Fruit fly (Drosophila melanogaster) whole organism, prepupa: ENCODE measurements around the gene Madm.

Experiments
- CG10631 ChIP-seq: fragments of 200-800 bp; sonication (Bioruptor generic); optimal IDR thresholded peaks from 2 replicates; lab custom pipeline; 2016; ENCODE audit warnings: missing biosample characterization, missing genetic modification characterization
- CG10669 ChIP-seq: fragments of 200-800 bp; sonication (Bioruptor generic); optimal IDR thresholded peaks from 3 replicates; lab custom pipeline; 2018; ENCODE audit warnings: missing biosample characterization, mild to moderate bottlenecking, missing genetic modification characterization, moderate library complexity
- CG11762 ChIP-seq: fragments of 200-800 bp; sonication (Bioruptor generic); optimal IDR thresholded peaks from 3 replicates; lab custom pipeline; 2016; ENCODE audit warnings: missing biosample characterization, missing genetic modification characterization; ENCODE audit not compliant: insufficient read depth
- CG3032 ChIP-seq: fragments of 200-800 bp; optimal IDR thresholded peaks from 2 replicates; lab custom pipeline; 2019; ENCODE audit warnings: missing biosample characterization, mild to moderate bottlenecking, missing genetic modification characterization, moderate library complexity
- CG32006 ChIP-seq: fragments of 200-800 bp; sonication (Bioruptor generic); optimal IDR thresholded peaks from 3 replicates; lab custom pipeline; 2017; ENCODE audit warnings: missing biosample characterization, mild to moderate bottlenecking, missing genetic modification characterization
- CG34406 ChIP-seq: fragments of 200-800 bp; sonication (Bioruptor generic); optimal IDR thresholded peaks from 3 replicates; lab custom pipeline; 2016; ENCODE audit warnings: missing biosample characterization, missing genetic modification characterization
- CG3919 ChIP-seq: fragments of 200-800 bp; sonication (Bioruptor generic); optimal IDR thresholded peaks from 3 replicates; lab custom pipeline; 2016; ENCODE audit warnings: missing biosample characterization, missing genetic modification characterization
- CG4318 ChIP-seq: fragments of 200-800 bp; sonication (Bioruptor generic); optimal IDR thresholded peaks from 3 replicates; lab custom pipeline; 2017; ENCODE audit warnings: missing biosample characterization, mild to moderate bottlenecking, missing genetic modification characterization
- CG6276 ChIP-seq: fragments of 200-800 bp; sonication (Bioruptor generic); optimal IDR thresholded peaks from 2 replicates; lab custom pipeline; 2017; ENCODE audit warnings: missing biosample characterization, mild to moderate bottlenecking, missing genetic modification characterization
- CG6808 ChIP-seq: fragments of 200-800 bp; sonication (Bioruptor generic); optimal IDR thresholded peaks from 3 replicates; lab custom pipeline; 2017; ENCODE audit warnings: missing biosample characterization, missing genetic modification characterization, mild to moderate bottlenecking, moderate library complexity, missing genetic modification reagents
- CG6854 ChIP-seq: fragments of 200-800 bp; sonication (Bioruptor generic); optimal IDR thresholded peaks from 2 replicates; lab custom pipeline; 2017; ENCODE audit warnings: missing biosample characterization, mild to moderate bottlenecking, missing genetic modification characterization
- CG7368 ChIP-seq: fragments of 200-800 bp; sonication (Bioruptor generic); optimal IDR thresholded peaks from 3 replicates; lab custom pipeline; 2016; ENCODE audit warnings: missing biosample characterization, missing genetic modification characterization
- CG8632 ChIP-seq: fragments of 200-800 bp; sonication (Bioruptor generic); optimal IDR thresholded peaks from 3 replicates; lab custom pipeline; 2016; ENCODE audit warnings: missing biosample characterization, missing genetic modification characterization
- CG9139 ChIP-seq: fragments of 200-800 bp; sonication (Bioruptor generic); optimal IDR thresholded peaks from 3 replicates; lab custom pipeline; 2017; ENCODE audit warnings: missing biosample characterization, mild to moderate bottlenecking, missing genetic modification characterization
- Eip75B ChIP-seq: fragments of 200-800 bp; sonication (Bioruptor generic); optimal IDR thresholded peaks from 3 replicates; lab custom pipeline; 2016; ENCODE audit warnings: missing biosample characterization, missing genetic modification characterization
- Eip78C ChIP-seq: fragments of 200-800 bp; sonication (Bioruptor generic); peaks from one replicate; lab custom pipeline; 2016; ENCODE audit warnings: missing biosample characterization, missing genetic modification characterization
- Eip93F ChIP-seq: fragments of 200-800 bp; sonication (Bioruptor generic); optimal IDR thresholded peaks from 2 replicates; lab custom pipeline; 2016; ENCODE audit warnings: missing biosample characterization, mild to moderate bottlenecking, missing genetic modification characterization
- Ets21C ChIP-seq: fragments of 200-800 bp; sonication (Bioruptor generic); optimal IDR thresholded peaks from 3 replicates; lab custom pipeline; 2016; ENCODE audit warnings: missing biosample characterization, missing genetic modification characterization
- Ets96B ChIP-seq: fragments of 200-800 bp; optimal IDR thresholded peaks from 2 replicates; lab custom pipeline; 2019; ENCODE audit warnings: missing biosample characterization, mild to moderate bottlenecking, missing genetic modification characterization, moderate library complexity
- Gug ChIP-seq: fragments of 200-800 bp; sonication (Bioruptor generic); IDR thresholded peaks from 2 replicates; pipeline ENCODE4 v1.3.6; 2022; ENCODE audit warnings: missing biosample characterization, missing genetic modification characterization
- Hr38 ChIP-seq: sonication (Bioruptor generic); optimal IDR thresholded peaks from 2 replicates; lab custom pipeline; 2016; ENCODE audit warnings: missing biosample characterization, missing genetic modification characterization
- Lpt ChIP-seq: fragments of 200-800 bp; sonication (Bioruptor generic); optimal IDR thresholded peaks from 3 replicates; lab custom pipeline; 2016; ENCODE audit warnings: missing biosample characterization, missing genetic modification characterization
- Met ChIP-seq: fragments of 200-800 bp; sonication (Bioruptor generic); optimal IDR thresholded peaks from 3 replicates; lab custom pipeline; 2016; ENCODE audit warnings: missing biosample characterization, missing genetic modification characterization
- OdsH ChIP-seq: fragments of 200-800 bp; sonication (Bioruptor generic); optimal IDR thresholded peaks from 3 replicates; lab custom pipeline; 2016; ENCODE audit warnings: missing biosample characterization, missing genetic modification characterization
- Smox ChIP-seq: fragments of 200-800 bp; sonication (Bioruptor generic); optimal IDR thresholded peaks from 3 replicates; lab custom pipeline; 2016; ENCODE audit warnings: missing biosample characterization, missing genetic modification characterization
- Sox102F ChIP-seq: fragments of 200-800 bp; sonication (Bioruptor generic); optimal IDR thresholded peaks from 2 replicates; lab custom pipeline; 2016; ENCODE audit warnings: missing biosample characterization, mild to moderate bottlenecking, missing genetic modification characterization
- Sox14 ChIP-seq: fragments of 200-800 bp; sonication (Bioruptor generic); optimal IDR thresholded peaks from 3 replicates; lab custom pipeline; 2016; ENCODE audit warnings: missing biosample characterization, missing genetic modification characterization
- Sox15 ChIP-seq: fragments of 200-800 bp; sonication (Bioruptor generic); optimal IDR thresholded peaks from 3 replicates; lab custom pipeline; 2016; ENCODE audit warnings: missing biosample characterization, missing genetic modification characterization
- acj6 ChIP-seq: fragments of 200-800 bp; sonication (Bioruptor generic); optimal IDR thresholded peaks from 3 replicates; lab custom pipeline; 2016; ENCODE audit warnings: missing biosample characterization, missing genetic modification characterization
- cyc ChIP-seq: fragments of 200-800 bp; sonication (Bioruptor generic); optimal IDR thresholded peaks from 3 replicates; lab custom pipeline; 2016; ENCODE audit warnings: missing biosample characterization, missing genetic modification characterization
- dac ChIP-seq: fragments of 200-800 bp; sonication (Bioruptor generic); optimal IDR thresholded peaks from 2 replicates; lab custom pipeline; 2017; ENCODE audit warnings: missing biosample characterization, mild to moderate bottlenecking, missing genetic modification characterization
- eg ChIP-seq: fragments of 200-800 bp; sonication (Bioruptor generic); IDR thresholded peaks from 3 replicates; pipeline ENCODE4 v1.3.6; 2022; ENCODE audit warnings: missing biosample characterization, missing genetic modification characterization
- esn ChIP-seq: fragments of 200-800 bp; sonication (Bioruptor generic); optimal IDR thresholded peaks from 2 replicates; lab custom pipeline; 2016; ENCODE audit warnings: missing biosample characterization, mild to moderate bottlenecking, missing genetic modification characterization, moderate library complexity
- fd59A ChIP-seq: fragments of 200-800 bp; sonication (Bioruptor generic); optimal IDR thresholded peaks from 2 replicates; lab custom pipeline; 2017; ENCODE audit warnings: missing biosample characterization, mild to moderate bottlenecking, missing genetic modification characterization, missing genetic modification reagents
- fd85E ChIP-seq: fragments of 200-800 bp; sonication (Bioruptor generic); optimal IDR thresholded peaks from 3 replicates; lab custom pipeline; 2016; ENCODE audit warnings: missing biosample characterization, missing genetic modification characterization
- fkh ChIP-seq: fragments of 200-800 bp; sonication (Bioruptor generic); optimal IDR thresholded peaks from 3 replicates; lab custom pipeline; 2017; ENCODE audit warnings: missing biosample characterization, mild to moderate bottlenecking, missing genetic modification characterization, moderate library complexity
- lz ChIP-seq: fragments of 200-800 bp; sonication (Bioruptor generic); optimal IDR thresholded peaks from 3 replicates; lab custom pipeline; 2016; ENCODE audit warnings: missing biosample characterization, missing genetic modification characterization
- net ChIP-seq: fragments of 200-800 bp; sonication (Bioruptor generic); optimal IDR thresholded peaks from 3 replicates; lab custom pipeline; 2016; ENCODE audit warnings: missing biosample characterization, missing genetic modification characterization
- spab ChIP-seq: fragments of 200-800 bp; sonication (Bioruptor generic); optimal IDR thresholded peaks from 2 replicates; lab custom pipeline; 2017; ENCODE audit warnings: missing biosample characterization, mild to moderate bottlenecking, missing genetic modification characterization, missing genetic modification reagents
- ss ChIP-seq, 2 experiments: fragments of 200-800 bp; sonication (Bioruptor generic); optimal IDR thresholded peaks; 2 replicates in 1 of 2; 3 replicates in 1 of 2; lab custom pipeline; 2017 to 2018; ENCODE audit warnings: mild to moderate bottlenecking in 2 of 2, missing biosample characterization in 2 of 2, missing genetic modification characterization in 2 of 2, moderate library complexity in 1 of 2
- svp ChIP-seq: fragments of 200-800 bp; sonication (Bioruptor generic); peaks from one replicate; lab custom pipeline; 2016; ENCODE audit warnings: missing biosample characterization, missing genetic modification characterization
- topi ChIP-seq: fragments of 200-800 bp; sonication (Bioruptor generic); optimal IDR thresholded peaks from 3 replicates; lab custom pipeline; 2016; ENCODE audit warnings: missing biosample characterization, missing genetic modification characterization
- vri ChIP-seq: fragments of 200-800 bp; sonication (Bioruptor generic); optimal IDR thresholded peaks from 3 replicates; lab custom pipeline; 2016; ENCODE audit warnings: missing biosample characterization, mild to moderate bottlenecking, missing genetic modification characterization

The Madm gene

dm6 chr3R:5694461-5694860 is 47.8 kb upstream of the Madm start (continued):
- TF ChIP-seq fd85E (no peak), ss (GFP tag; optimal IDR thresholded peaks at IDR 0.05; lab: Kevin White, UChicago) (no peak), net (GFP tag; lab: Kevin White, UChicago) (peak; percentile 53), Eip78C (GFP tag; lab: Kevin White, UChicago) (peak; percentile 80), Met (GFP tag; lab: Kevin White, UChicago) (peak; percentile 29), fd59A (no peak), CG9139 (no peak), dac (GFP tag; lab: Kevin White, UChicago) (peak; percentile 38), acj6 (GFP tag; lab: Kevin White, UChicago) (peak; percentile 42), vri (GFP tag; lab: Kevin White, UChicago) (no peak), Sox102F (GFP tag; lab: Kevin White, UChicago) (peak; percentile 39), CG10669 (GFP tag; lab: Kevin White, UChicago) (peak; percentile 7), Sox15 (no peak), CG11762 (peak; percentile 38), Ets96B (tag; lab: Kevin White, UChicago) (peak; percentile 53), topi (GFP tag; lab: Kevin White, UChicago) (peak; percentile 41), CG10631 (GFP tag; lab: Kevin White, UChicago) (peak; percentile 28), Gug (GFP tag; lab: Robert Waterston, UW) (peak; percentile 64), eg (GFP tag; lab: Robert Waterston, UW) (peak; percentile 92), Eip75B (GFP tag; lab: Kevin White, UChicago) (peak; percentile 52), CG8632 (GFP tag; lab: Kevin White, UChicago) (peak; percentile 11), CG32006 (peak; percentile 79), Eip93F (no peak), fkh (no peak), esn (GFP tag; lab: Kevin White, UChicago) (peak; percentile 37), Hr38 (GFP tag; lab: Kevin White, UChicago) (no peak), spab (GFP tag; lab: Kevin White, UChicago) (no peak), CG7368 (GFP tag; lab: Kevin White, UChicago) (peak; percentile 36), CG3032 (peak; percentile 2), OdsH (GFP tag; lab: Kevin White, UChicago) (peak; percentile 68), Sox14 (GFP tag; lab: Kevin White, UChicago) (peak; percentile 55), CG3919 (GFP tag; lab: Kevin White, UChicago) (peak; percentile 60), CG34406 (GFP tag; lab: Kevin White, UChicago) (peak; percentile 34), Smox (GFP tag; lab: Kevin White, UChicago) (peak; percentile 27), CG6854 (GFP tag; lab: Kevin White, UChicago) (no peak), Ets21C (GFP tag; lab: Kevin White, UChicago) (no peak), CG6276 (GFP tag; lab: Kevin White, UChicago) (peak; percentile 77), lz (GFP tag; lab: Kevin White, UChicago) (peak; percentile 17), Lpt (GFP tag; lab: Kevin White, UChicago) (peak; percentile 69), cyc (peak; percentile 25)

dm6 chr3R:5696384-5696783 is 45.9 kb upstream of the Madm start:
- TF ChIP-seq CG4318 (GFP tag; lab: Kevin White, UChicago): no peak
- TF ChIP-seq CG34406 (GFP tag; lab: Kevin White, UChicago): no peak
- TF ChIP-seq CG32006: no peak
- no peak for TF ChIP-seq Eip75B (GFP tag; lab: Kevin White, UChicago)
- TF ChIP-seq CG6808 (GFP tag; lab: Kevin White, UChicago): no peak
- TF ChIP-seq fd59A: no peak
- peak; percentile 73 for TF ChIP-seq Eip78C (GFP tag; lab: Kevin White, UChicago)
- TF ChIP-seq Smox (GFP tag; lab: Kevin White, UChicago): no peak
- peak; percentile 17 to 39 for TF ChIP-seq ss (GFP tag; optimal IDR thresholded peaks at IDR 0.05; lab: Kevin White, UChicago)
- peak; percentile 20 for TF ChIP-seq svp (GFP tag; lab: Kevin White, UChicago)
- no peak for TF ChIP-seq Sox102F (GFP tag; lab: Kevin White, UChicago)
- no peak for TF ChIP-seq lz (GFP tag; lab: Kevin White, UChicago)
- peak; percentile 10 for TF ChIP-seq CG3919 (GFP tag; lab: Kevin White, UChicago)
- TF ChIP-seq CG9139: peak; percentile 15
- no peak for TF ChIP-seq Met (GFP tag; lab: Kevin White, UChicago)
